Worm (Caenorhabditis elegans) whole organism, L2 larva: ENCODE results near the gene mob-3.

Experiments used
- lin-11 ChIP-seq: fragments of 150-350 bp; sonication (generic microtip); optimal IDR thresholded peaks from 2 replicates; lab custom pipeline; 2014; ENCODE audit warnings: missing biosample characterization, missing genetic modification characterization, inconsistent platforms, mixed read lengths
- lsy-2 ChIP-seq, 2 experiments: fragments of 150-350 bp in 1 of 2; sonication (generic microtip) in 1 of 2; optimal IDR thresholded peaks; 2 replicates each; lab custom pipeline; 2014 to 2017; ENCODE audit warnings: missing biosample characterization in 2 of 2, missing genetic modification characterization in 2 of 2

- TF ChIP-seq lsy-2 (tag; optimal IDR thresholded peaks at IDR 0.05; lab: Kevin White, UChicago) (no peak), lin-11 (tag; lab: Kevin White, UChicago) (no peak)
Measured at ce11 chrIV:7403422-7403821, 14.7 kb upstream of the mob-3 start.
